Fruit fly (Drosophila melanogaster): ENCODE data around the gene CG31546.

dm6 chr3R:5632182-5632581, 3.2 kb downstream of the CG31546 start, which contains the start of gene CG31549:
- TF ChIP-seq fd64A (GFP tag; optimal IDR thresholded peaks at IDR 0.05) (no peak), insv (GFP tag; optimal IDR thresholded peaks at IDR 0.05) (no peak), CG12942 (GFP tag; optimal IDR thresholded peaks at IDR 0.05) (no peak), CTCF (GFP tag; optimal IDR thresholded peaks at IDR 0.05) (no peak), Asciz (GFP tag; optimal IDR thresholded peaks at IDR 0.05) (no peak), CG18764 (GFP tag; optimal IDR thresholded peaks at IDR 0.05) (no peak), ttk (GFP tag; IDR thresholded peaks at IDR 0.05) (no peak), tup (GFP tag; optimal IDR thresholded peaks at IDR 0.05) (no peak), CG42726 (GFP tag; IDR thresholded peaks at IDR 0.05; ENCODE audit: partially characterized antibody) (no peak), Abd-B (GFP tag; optimal IDR thresholded peaks at IDR 0.05) (no peak), Stat92E (GFP tag; optimal IDR thresholded peaks at IDR 0.05) (no peak), CG7271 (tag; optimal IDR thresholded peaks at IDR 0.05) (no peak), luna (GFP tag; optimal IDR thresholded peaks at IDR 0.05) (no peak), chinmo (GFP tag; IDR thresholded peaks at IDR 0.05; ENCODE audit: partially characterized antibody) (no peak)
